Worm (Caenorhabditis elegans) whole organism, L4 larva: ENCODE data around the gene srg-64.

Source experiments
- F49E8.2 ChIP-seq: sonication (generic microtip); optimal IDR thresholded peaks from 2 replicates; lab custom pipeline; 2016; ENCODE audit warnings: missing compliant biosample characterization, mild to moderate bottlenecking, missing genetic modification characterization, borderline replicate concordance
- Y48G9A.11 ChIP-seq: fragments of 200-800 bp; sonication (Bioruptor generic); IDR thresholded peaks from 2 replicates; pipeline ENCODE4 v1.3.6; 2022; ENCODE audit warnings: missing genetic modification reagents, missing genetic modification characterization, missing compliant biosample characterization
- Y75B8A.6 ChIP-seq: fragments of 200-800 bp; sonication (Bioruptor generic); IDR thresholded peaks from 2 replicates; pipeline ENCODE4 v1.3.6; 2022; ENCODE audit warnings: missing genetic modification reagents, missing genetic modification characterization, missing compliant biosample characterization
- ZK337.2 ChIP-seq: fragments of 200-800 bp; sonication (Bioruptor generic); IDR thresholded peaks from 2 replicates; pipeline ENCODE4 v1.3.6; 2022; ENCODE audit warnings: missing genetic modification reagents, missing genetic modification characterization, missing compliant biosample characterization
- aha-1 ChIP-seq: fragments of 150-350 bp; peaks from one replicate; lab custom pipeline; 2014; ENCODE audit warnings: missing biosample characterization, missing genetic modification characterization
- ceh-20 ChIP-seq: fragments of 200-800 bp; sonication (Bioruptor generic); IDR thresholded peaks from 2 replicates; pipeline ENCODE4 v1.3.6; 2022; ENCODE audit warnings: missing genetic modification reagents, missing genetic modification characterization, missing compliant biosample characterization
- ceh-28 ChIP-seq: fragments of 150-350 bp; optimal IDR thresholded peaks from 2 replicates; lab custom pipeline; 2014; ENCODE audit warnings: missing biosample characterization, missing genetic modification reagents, missing genetic modification characterization
- ceh-32 ChIP-seq: sonication (generic microtip); optimal IDR thresholded peaks from 2 replicates; lab custom pipeline; 2016; ENCODE audit warnings: mild to moderate bottlenecking, missing genetic modification characterization, missing compliant biosample characterization; ENCODE audit not compliant: poor library complexity
- ceh-44 ChIP-seq: fragments of 200-800 bp; sonication (Bioruptor generic); IDR thresholded peaks from 2 replicates; pipeline ENCODE4 v1.3.6; 2022; ENCODE audit warnings: missing genetic modification reagents, missing genetic modification characterization, missing compliant biosample characterization
- ceh-82 ChIP-seq: sonication (generic microtip); optimal IDR thresholded peaks from 2 replicates; lab custom pipeline; 2017; ENCODE audit warnings: missing biosample characterization, missing genetic modification characterization
- cey-2 ChIP-seq: sonication (generic microtip); optimal IDR thresholded peaks from 3 replicates; lab custom pipeline; 2017; ENCODE audit warnings: missing genetic modification characterization, mild to moderate bottlenecking, missing compliant biosample characterization, antibody characterized with exemption, borderline replicate concordance; ENCODE audit not compliant: insufficient read depth
- ctbp-1 ChIP-seq: fragments of 200-800 bp; sonication (Bioruptor generic); IDR thresholded peaks from 2 replicates; pipeline ENCODE4 v1.3.6; 2022; ENCODE audit warnings: missing genetic modification reagents, missing genetic modification characterization, missing compliant biosample characterization
- daf-12 ChIP-seq: fragments of 150-350 bp; optimal IDR thresholded peaks from 2 replicates; lab custom pipeline; 2014; ENCODE audit warnings: missing biosample characterization, missing genetic modification reagents, missing genetic modification characterization
- daf-8 ChIP-seq: fragments of 200-800 bp; sonication (Bioruptor generic); IDR thresholded peaks from 2 replicates; pipeline ENCODE4 v1.3.6; 2022; ENCODE audit warnings: missing genetic modification characterization, missing compliant biosample characterization
- dmd-8 ChIP-seq: fragments of 200-800 bp; sonication (Bioruptor generic); IDR thresholded peaks from 2 replicates; pipeline ENCODE4 v1.3.6; 2022; ENCODE audit warnings: missing genetic modification characterization, missing compliant biosample characterization
- dmd-9 ChIP-seq: fragments of 200-800 bp; sonication (Bioruptor generic); IDR thresholded peaks from 2 replicates; pipeline ENCODE4 v1.3.6; 2022; ENCODE audit warnings: missing genetic modification reagents, missing genetic modification characterization, missing compliant biosample characterization
- dve-1 ChIP-seq: sonication (generic microtip); optimal IDR thresholded peaks from 2 replicates; lab custom pipeline; 2017; ENCODE audit warnings: antibody characterized with exemption, mild to moderate bottlenecking, missing genetic modification characterization, missing compliant biosample characterization; ENCODE audit not compliant: insufficient read depth
- egl-27 ChIP-seq: sonication (generic microtip); optimal IDR thresholded peaks from 3 replicates; lab custom pipeline; 2017; ENCODE audit warnings: missing biosample characterization, missing genetic modification reagents, missing genetic modification characterization
- egl-43 ChIP-seq: fragments of 200-800 bp; sonication (Bioruptor generic); IDR thresholded peaks from 2 replicates; pipeline ENCODE4 v1.3.6; 2022; ENCODE audit warnings: missing genetic modification reagents, missing genetic modification characterization, missing compliant biosample characterization
- fkh-10 ChIP-seq: fragments of 150-350 bp; optimal IDR thresholded peaks from 2 replicates; lab custom pipeline; 2014; ENCODE audit warnings: missing biosample characterization, missing genetic modification reagents, missing genetic modification characterization
- hmg-1.1 ChIP-seq: fragments of 200-800 bp; sonication (Bioruptor generic); IDR thresholded peaks from 2 replicates; pipeline ENCODE4 v1.3.6; 2022; ENCODE audit warnings: missing genetic modification reagents, missing genetic modification characterization, missing compliant biosample characterization
- lim-7 ChIP-seq: fragments of 200-800 bp; sonication (Bioruptor generic); IDR thresholded peaks from 2 replicates; pipeline ENCODE4 v1.3.6; 2022; ENCODE audit warnings: missing genetic modification characterization, missing compliant biosample characterization
- lin-1 ChIP-seq: fragments of 200-800 bp; sonication (Bioruptor generic); IDR thresholded peaks from 2 replicates; pipeline ENCODE4 v1.3.6; 2022; ENCODE audit warnings: missing genetic modification reagents, missing genetic modification characterization, missing compliant biosample characterization
- lin-29 ChIP-seq: fragments of 200-800 bp; sonication (Bioruptor generic); IDR thresholded peaks from 2 replicates; pipeline ENCODE4 v1.3.6; 2022; ENCODE audit warnings: missing genetic modification reagents, missing genetic modification characterization, missing compliant biosample characterization
- lin-38 ChIP-seq: fragments of 200-800 bp; sonication (Bioruptor generic); IDR thresholded peaks from 2 replicates; pipeline ENCODE4 v1.3.6; 2022; ENCODE audit warnings: missing genetic modification reagents, missing genetic modification characterization, missing compliant biosample characterization
- madf-5 ChIP-seq, 2 experiments: fragments of 200-800 bp; sonication (Bioruptor generic); IDR thresholded peaks; 2 replicates each; pipeline ENCODE4 v1.3.6; 2022; ENCODE audit warnings: missing compliant biosample characterization in 2 of 2, missing genetic modification characterization in 2 of 2
- madf-9 ChIP-seq: fragments of 200-800 bp; sonication (Bioruptor generic); conservative IDR thresholded peaks from 2 replicates; pipeline ENCODE4 v1.3.6; 2022; ENCODE audit warnings: missing genetic modification reagents, missing genetic modification characterization, missing compliant biosample characterization
- mdl-1 ChIP-seq, 2 experiments: fragments of 150-350 bp in 1 of 2; sonication (generic microtip) in 1 of 2; optimal IDR thresholded peaks; 2 replicates each; lab custom pipeline; 2014 to 2017; ENCODE audit warnings: missing biosample characterization in 2 of 2, missing genetic modification characterization in 2 of 2
- mxl-2 ChIP-seq: fragments of 200-800 bp; sonication (Bioruptor generic); conservative IDR thresholded peaks from 2 replicates; pipeline ENCODE4 v1.3.6; 2022; ENCODE audit warnings: missing genetic modification reagents, missing genetic modification characterization, missing compliant biosample characterization
- nhr-10 ChIP-seq: fragments of 150-350 bp; optimal IDR thresholded peaks from 2 replicates; lab custom pipeline; 2014; ENCODE audit warnings: missing biosample characterization, missing genetic modification characterization
- nhr-102 ChIP-seq: sonication (generic microtip); optimal IDR thresholded peaks from 2 replicates; lab custom pipeline; 2016; ENCODE audit warnings: mild to moderate bottlenecking, missing genetic modification characterization, moderate library complexity, missing compliant biosample characterization
- nhr-11 ChIP-seq: fragments of 150-350 bp; optimal IDR thresholded peaks from 2 replicates; lab custom pipeline; 2014; ENCODE audit warnings: missing biosample characterization, missing genetic modification characterization
- nhr-111 ChIP-seq: fragments of 200-800 bp; sonication (Bioruptor generic); optimal IDR thresholded peaks from 2 replicates; lab custom pipeline; 2018; ENCODE audit warnings: mild to moderate bottlenecking, missing genetic modification characterization, missing compliant biosample characterization
- nhr-42 ChIP-seq: fragments of 200-800 bp; sonication (Bioruptor generic); IDR thresholded peaks from 2 replicates; pipeline ENCODE4 v1.3.6; 2022; ENCODE audit warnings: missing genetic modification characterization, missing compliant biosample characterization
- nhr-76 ChIP-seq: fragments of 150-350 bp; optimal IDR thresholded peaks from 2 replicates; lab custom pipeline; 2014; ENCODE audit warnings: missing biosample characterization, missing genetic modification characterization
- pqm-1 ChIP-seq: sonication (generic microtip); optimal IDR thresholded peaks from 2 replicates; lab custom pipeline; 2017; ENCODE audit warnings: missing biosample characterization, missing genetic modification characterization
- rbr-2 ChIP-seq: sonication (generic microtip); optimal IDR thresholded peaks from 2 replicates; lab custom pipeline; 2016; ENCODE audit warnings: missing genotype, missing genetic modification characterization, missing compliant biosample characterization
- saeg-2 ChIP-seq: fragments of 200-800 bp; sonication (Bioruptor generic); IDR thresholded peaks from 2 replicates; pipeline ENCODE4 v1.3.6; 2022; ENCODE audit warnings: missing genetic modification reagents, missing genetic modification characterization, missing compliant biosample characterization
- sdz-12 ChIP-seq: fragments of 200-800 bp; sonication (Bioruptor generic); optimal IDR thresholded peaks from 2 replicates; lab custom pipeline; 2018; ENCODE audit warnings: mild to moderate bottlenecking, missing genetic modification characterization, missing compliant biosample characterization
- snpc-1.2 ChIP-seq: fragments of 200-800 bp; sonication (Bioruptor generic); IDR thresholded peaks from 2 replicates; pipeline ENCODE4 v1.3.6; 2022; ENCODE audit warnings: missing genetic modification reagents, missing genetic modification characterization, missing compliant biosample characterization
- spr-3 ChIP-seq: fragments of 200-800 bp; sonication (Bioruptor generic); optimal IDR thresholded peaks from 2 replicates; lab custom pipeline; 2018; ENCODE audit warnings: mild to moderate bottlenecking, missing genetic modification characterization, missing compliant biosample characterization
- tra-1 ChIP-seq: fragments of 200-800 bp; sonication (Bioruptor generic); IDR thresholded peaks from 2 replicates; pipeline ENCODE4 v1.3.6; 2022; ENCODE audit warnings: missing genetic modification reagents, missing genetic modification characterization, missing compliant biosample characterization
- vab-7 ChIP-seq: fragments of 200-800 bp; sonication (Bioruptor generic); IDR thresholded peaks from 2 replicates; pipeline ENCODE4 v1.3.6; 2022; ENCODE audit warnings: missing genetic modification reagents, missing genetic modification characterization, missing compliant biosample characterization
- zfp-2 ChIP-seq: sonication (generic microtip); optimal IDR thresholded peaks from 2 replicates; lab custom pipeline; 2016; ENCODE audit warnings: mild to moderate bottlenecking, missing genetic modification characterization, missing compliant biosample characterization
- zfp-3 ChIP-seq: fragments of 200-800 bp; sonication (Bioruptor generic); conservative IDR thresholded peaks from 2 replicates; pipeline ENCODE4 v1.3.6; 2022; ENCODE audit warnings: missing genetic modification reagents, missing genetic modification characterization, missing compliant biosample characterization
- ztf-11 ChIP-seq: fragments of 150-350 bp; optimal IDR thresholded peaks from 2 replicates; lab custom pipeline; 2014; ENCODE audit warnings: missing biosample characterization, missing genetic modification characterization

Gene srg-64

ce11 chrX:15757169-15757568 is 16.7 kb upstream of the srg-64 start, which contains the start of gene wrt-4:
wrt-4 (minus strand) TSS chrX:15757269.
- TF ChIP-seq ctbp-1 (GFP tag; lab: Robert Waterston, UW) (no peak), cey-2 (no peak), nhr-102 (tag; lab: Kevin White, UChicago) (no peak), F49E8.2 (tag; lab: Kevin White, UChicago) (no peak), dve-1 (tag; lab: Kevin White, UChicago) (no peak), lin-1 (GFP tag; lab: Robert Waterston, UW) (no peak), mdl-1 (tag; optimal IDR thresholded peaks at IDR 0.05; lab: Kevin White, UChicago) (no peak), daf-12 (no peak), dmd-9 (GFP tag; lab: Robert Waterston, UW) (no peak), tra-1 (GFP tag; lab: Robert Waterston, UW) (no peak), nhr-10 (tag; lab: Kevin White, UChicago) (no peak), zfp-2 (tag; lab: Kevin White, UChicago) (no peak), vab-7 (GFP tag; lab: Robert Waterston, UW) (no peak)

DNA sequence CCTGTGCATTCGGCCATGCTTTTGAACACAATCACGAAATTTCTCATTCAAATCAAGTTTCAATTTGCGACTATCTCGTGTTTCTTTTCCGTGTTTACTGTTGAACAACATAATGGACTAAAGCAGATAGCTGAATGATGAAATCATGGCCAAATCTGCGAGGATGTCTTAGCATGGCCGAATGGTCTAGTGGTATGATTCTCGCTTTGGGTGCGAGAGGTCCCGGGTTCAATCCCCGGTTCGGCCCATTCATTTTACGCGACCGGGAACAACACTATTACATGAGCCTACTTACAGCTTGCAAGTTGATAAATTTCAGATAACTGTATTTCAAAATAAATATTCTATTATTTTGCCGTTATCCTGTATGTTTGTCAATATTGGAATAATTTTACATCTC is 10.8 kb upstream of the srg-64 start:
- 0 out of 2 replicates have a peak, but pooled peaks have one; percentile 23 for TF ChIP-seq vab-7 (GFP tag; lab: Robert Waterston, UW)
- TF ChIP-seq ZK337.2 (GFP tag; lab: Robert Waterston, UW), result 0 out of 2 replicates have a peak, but pooled peaks have one; percentile 40
- no peak for TF ChIP-seq ceh-82 (tag; lab: Kevin White, UChicago)
- no peak for TF ChIP-seq tra-1 (GFP tag; lab: Robert Waterston, UW)
- TF ChIP-seq lim-7, result peak; percentile 44; the same call in 1 of the 2 replicates
- TF ChIP-seq lin-38 (GFP tag; lab: Robert Waterston, UW), result no peak; the same call in 1 of the 2 replicates
- TF ChIP-seq saeg-2 (GFP tag; lab: Robert Waterston, UW), result no peak
- TF ChIP-seq ztf-11 (tag; lab: Kevin White, UChicago), result no peak
- TF ChIP-seq ceh-32, result no peak
- TF ChIP-seq madf-9 (GFP tag; lab: Robert Waterston, UW), result peak; percentile 18; the same call in 1 of the 2 replicates
- TF ChIP-seq egl-43 (GFP tag; lab: Robert Waterston, UW), result peak; percentile 53; the same call in 1 of the 2 replicates
- TF ChIP-seq lin-1 (GFP tag; lab: Robert Waterston, UW), result 0 out of 2 replicates have a peak, but pooled peaks have one; percentile 33
- peak; percentile 60; the same call in 1 of the 2 replicates for TF ChIP-seq Y48G9A.11 (GFP tag; lab: Robert Waterston, UW)
- no peak for TF ChIP-seq spr-3
- TF ChIP-seq Y75B8A.6, result no peak
- TF ChIP-seq daf-8 (GFP tag; lab: Robert Waterston, UW), result no peak
- no peak for TF ChIP-seq ceh-44
- TF ChIP-seq mxl-2 (GFP tag; lab: Robert Waterston, UW), result no peak
- TF ChIP-seq nhr-42, result no peak
- TF ChIP-seq ctbp-1 (GFP tag; lab: Robert Waterston, UW), result 0 out of 2 replicates have a peak, but pooled peaks have one; percentile 14
- peak; percentile 56; the same call in 1 of the 2 replicates for TF ChIP-seq snpc-1.2 (GFP tag; lab: Robert Waterston, UW)
- no peak for TF ChIP-seq ceh-28
- TF ChIP-seq madf-5 (GFP tag; IDR thresholded peaks at IDR 0.05; lab: Robert Waterston, UW), result no peak
- TF ChIP-seq cey-2, result no peak
- no peak for TF ChIP-seq nhr-111 (GFP tag; lab: Kevin White, UChicago)

DNA sequence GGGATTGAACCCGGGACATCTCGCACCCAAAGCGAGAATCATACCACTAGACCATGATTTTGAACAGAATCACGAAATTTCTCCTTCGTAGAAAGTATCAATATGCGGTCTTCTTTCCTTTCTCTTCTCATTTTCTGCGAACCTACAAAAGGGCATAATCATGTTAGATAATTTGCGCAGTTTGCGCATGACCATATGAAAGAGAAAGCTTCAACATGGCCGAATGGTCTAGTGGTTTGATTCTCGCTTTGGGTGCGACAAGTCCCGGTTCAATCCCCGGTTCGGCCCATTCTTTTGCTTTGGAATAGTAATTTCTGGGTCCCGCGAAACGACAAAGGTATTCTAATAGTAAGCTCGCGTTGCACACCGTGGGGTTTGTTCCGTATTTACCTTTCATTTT is 7.4 kb upstream of the srg-64 start:
- TF ChIP-seq ceh-20 (GFP tag; lab: Robert Waterston, UW) (peak; percentile 7; the same call in 1 of the 2 replicates), Y48G9A.11 (GFP tag; lab: Robert Waterston, UW) (peak; percentile 44), spr-3 (no peak), pqm-1 (tag; lab: Kevin White, UChicago) (no peak), rbr-2 (tag; lab: Kevin White, UChicago) (peak; percentile 0), dmd-8 (GFP tag; lab: Robert Waterston, UW) (peak; percentile 70), daf-8 (GFP tag; lab: Robert Waterston, UW) (no peak), madf-5 (GFP tag; IDR thresholded peaks at IDR 0.05; lab: Robert Waterston, UW) (0 out of 4 replicates have a peak, but pooled peaks of 1 of the 2 experiments have one; percentile 17), sdz-12 (GFP tag; lab: Kevin White, UChicago) (no peak), nhr-11 (tag; lab: Kevin White, UChicago) (no peak), zfp-3 (no peak), zfp-2 (tag; lab: Kevin White, UChicago) (no peak), aha-1 (tag; lab: Kevin White, UChicago) (no peak), fkh-10 (GFP tag; lab: Kevin White, UChicago) (no peak), lin-29 (GFP tag; lab: Robert Waterston, UW) (no peak), nhr-76 (tag; lab: Kevin White, UChicago) (no peak), dmd-9 (GFP tag; lab: Robert Waterston, UW) (no peak), egl-27 (tag; lab: Kevin White, UChicago) (no peak), lin-38 (GFP tag; lab: Robert Waterston, UW) (peak; percentile 61), nhr-42 (no peak), ceh-82 (tag; lab: Kevin White, UChicago) (no peak), Y75B8A.6 (no peak), hmg-1.1 (peak; percentile 28; the same call in 1 of the 2 replicates)
